Worm (Caenorhabditis elegans) whole organism, late embryonic: ENCODE measurements around the gene asna-1.

ENCODE experiments used
- C08G9.2 ChIP-seq: sonication (generic microtip); optimal IDR thresholded peaks from 2 replicates; lab custom pipeline; 2016; ENCODE audit warnings: mild to moderate bottlenecking, missing genetic modification characterization, moderate library complexity, missing compliant biosample characterization
- C38D4.7 ChIP-seq: fragments of 200-800 bp; sonication (Bioruptor generic); optimal IDR thresholded peaks from 2 replicates; lab custom pipeline; 2018; ENCODE audit warnings: mild to moderate bottlenecking, missing genetic modification characterization, moderate library complexity, missing compliant biosample characterization
- F13H6.1 ChIP-seq: sonication (generic microtip); optimal IDR thresholded peaks from 2 replicates; lab custom pipeline; 2016; ENCODE audit warnings: missing genetic modification characterization, missing compliant biosample characterization
- T23F11.4 ChIP-seq: fragments of 200-800 bp; sonication (Bioruptor generic); optimal IDR thresholded peaks from 2 replicates; lab custom pipeline; 2018; ENCODE audit warnings: mild to moderate bottlenecking, missing genetic modification characterization, missing compliant biosample characterization
- Y22D7AL.16 ChIP-seq: sonication (generic microtip); optimal IDR thresholded peaks from 2 replicates; lab custom pipeline; 2016; ENCODE audit warnings: missing genetic modification characterization, missing compliant biosample characterization
- ahr-1 ChIP-seq: sonication (generic microtip); optimal IDR thresholded peaks from 2 replicates; lab custom pipeline; 2016; ENCODE audit warnings: missing genetic modification characterization, missing compliant biosample characterization
- ama-1 ChIP-seq: fragments of 150-350 bp; optimal IDR thresholded peaks from 2 replicates; lab custom pipeline; 2014
- ceh-18 ChIP-seq: sonication (generic microtip); optimal IDR thresholded peaks from 2 replicates; lab custom pipeline; 2016; ENCODE audit warnings: missing genetic modification characterization, missing compliant biosample characterization
- ceh-2 ChIP-seq: sonication (generic microtip); optimal IDR thresholded peaks from 2 replicates; lab custom pipeline; 2016; ENCODE audit warnings: missing genotype, missing genetic modification characterization, missing compliant biosample characterization
- ceh-22 ChIP-seq: sonication (generic microtip); optimal IDR thresholded peaks from 2 replicates; lab custom pipeline; 2017; ENCODE audit warnings: missing biosample characterization, missing genetic modification characterization
- ceh-24 ChIP-seq: sonication (generic microtip); optimal IDR thresholded peaks from 2 replicates; lab custom pipeline; 2016; ENCODE audit warnings: mild to moderate bottlenecking, missing genetic modification characterization, missing compliant biosample characterization
- ceh-31 ChIP-seq: sonication (generic microtip); optimal IDR thresholded peaks from 2 replicates; lab custom pipeline; 2016; ENCODE audit warnings: missing genetic modification characterization, missing compliant biosample characterization
- ceh-48 ChIP-seq: sonication (generic microtip); optimal IDR thresholded peaks from 2 replicates; lab custom pipeline; 2016; ENCODE audit warnings: missing genetic modification characterization, inconsistent platforms, missing compliant biosample characterization
- ceh-6 ChIP-seq: fragments of 200-800 bp; sonication (Bioruptor generic); optimal IDR thresholded peaks from 2 replicates; lab custom pipeline; 2018; ENCODE audit warnings: mild to moderate bottlenecking, missing genetic modification characterization, missing compliant biosample characterization
- dmd-4 ChIP-seq: sonication (generic microtip); optimal IDR thresholded peaks from 2 replicates; lab custom pipeline; 2016; ENCODE audit warnings: borderline replicate concordance, missing genetic modification characterization, missing compliant biosample characterization
- dve-1 ChIP-seq: sonication (generic microtip); optimal IDR thresholded peaks from 2 replicates; lab custom pipeline; 2017; ENCODE audit warnings: antibody characterized with exemption, mild to moderate bottlenecking, missing genetic modification characterization, missing compliant biosample characterization
- elt-2 ChIP-seq: sonication (generic microtip); optimal IDR thresholded peaks from 2 replicates; lab custom pipeline; 2016; ENCODE audit warnings: missing genetic modification reagents, missing genetic modification characterization, missing compliant biosample characterization
- eyg-1 ChIP-seq: sonication (generic microtip); optimal IDR thresholded peaks from 2 replicates; lab custom pipeline; 2016; ENCODE audit warnings: missing genotype, missing genetic modification characterization, missing compliant biosample characterization
- fax-1 ChIP-seq: sonication (generic microtip); optimal IDR thresholded peaks from 2 replicates; lab custom pipeline; 2016; ENCODE audit warnings: missing genotype, missing genetic modification characterization, missing compliant biosample characterization
- fkh-10 ChIP-seq: fragments of 150-350 bp; optimal IDR thresholded peaks from 2 replicates; lab custom pipeline; 2014; ENCODE audit warnings: missing biosample characterization, missing genetic modification reagents, missing genetic modification characterization
- fkh-6 ChIP-seq: sonication (generic microtip); optimal IDR thresholded peaks from 2 replicates; lab custom pipeline; 2016; ENCODE audit warnings: missing genetic modification characterization, missing compliant biosample characterization
- hlh-15 ChIP-seq: sonication (generic microtip); optimal IDR thresholded peaks from 2 replicates; lab custom pipeline; 2016; ENCODE audit warnings: missing genetic modification characterization, missing compliant biosample characterization
- hlh-8 ChIP-seq: sonication (generic microtip); optimal IDR thresholded peaks from 2 replicates; lab custom pipeline; 2016; ENCODE audit warnings: missing genotype, missing genetic modification characterization, missing compliant biosample characterization
- lim-6 ChIP-seq: sonication (generic microtip); optimal IDR thresholded peaks from 2 replicates; lab custom pipeline; 2016; ENCODE audit warnings: missing genetic modification characterization, missing compliant biosample characterization
- lin-11 ChIP-seq: fragments of 200-800 bp; sonication (Bioruptor generic); optimal IDR thresholded peaks from 2 replicates; lab custom pipeline; 2018; ENCODE audit warnings: mild to moderate bottlenecking, missing genetic modification characterization, missing compliant biosample characterization
- madf-2 ChIP-seq: sonication (generic microtip); optimal IDR thresholded peaks from 2 replicates; lab custom pipeline; 2017; ENCODE audit warnings: missing genetic modification characterization, missing compliant biosample characterization
- nfya-1 ChIP-seq: sonication (generic microtip); optimal IDR thresholded peaks from 2 replicates; lab custom pipeline; 2017; ENCODE audit warnings: missing genetic modification characterization, mild to moderate bottlenecking, missing compliant biosample characterization, antibody characterized with exemption, moderate library complexity
- nhr-11 ChIP-seq: fragments of 150-350 bp; optimal IDR thresholded peaks from 2 replicates; lab custom pipeline; 2014; ENCODE audit warnings: missing biosample characterization, missing genetic modification characterization
- nhr-232 ChIP-seq: sonication (generic microtip); optimal IDR thresholded peaks from 2 replicates; lab custom pipeline; 2016; ENCODE audit warnings: missing genetic modification characterization, missing compliant biosample characterization
- npax-4 ChIP-seq: sonication (generic microtip); optimal IDR thresholded peaks from 2 replicates; lab custom pipeline; 2016; ENCODE audit warnings: missing genetic modification characterization, missing compliant biosample characterization
- pag-3 ChIP-seq: sonication (generic microtip); optimal IDR thresholded peaks from 2 replicates; lab custom pipeline; 2016; ENCODE audit warnings: missing compliant biosample characterization, missing genetic modification characterization, borderline replicate concordance
- pat-9 ChIP-seq: fragments of 200-800 bp; sonication (Bioruptor generic); optimal IDR thresholded peaks from 2 replicates; lab custom pipeline; 2018; ENCODE audit warnings: mild to moderate bottlenecking, missing genetic modification characterization, moderate library complexity, missing compliant biosample characterization
- pax-1 ChIP-seq: fragments of 150-350 bp; optimal IDR thresholded peaks from 2 replicates; lab custom pipeline; 2014; ENCODE audit warnings: missing biosample characterization, missing genetic modification characterization
- pha-2 ChIP-seq: sonication (generic microtip); optimal IDR thresholded peaks from 2 replicates; lab custom pipeline; 2017; ENCODE audit warnings: mild to moderate bottlenecking, missing genetic modification characterization, missing compliant biosample characterization
- pha-4 ChIP-seq: fragments of 150-350 bp; optimal IDR thresholded peaks from 2 replicates; lab custom pipeline; 2018; ENCODE audit warnings: missing biosample characterization, missing genetic modification reagents, missing genetic modification characterization
- pros-1 ChIP-seq: fragments of 150-350 bp; optimal IDR thresholded peaks from 2 replicates; lab custom pipeline; 2014; ENCODE audit warnings: missing biosample characterization, missing genetic modification reagents, missing genetic modification characterization
- sox-2 ChIP-seq: fragments of 200-800 bp; sonication (Bioruptor generic); IDR thresholded peaks from 2 replicates; pipeline ENCODE4 v1.3.6; 2022; ENCODE audit warnings: missing genetic modification reagents, missing genetic modification characterization, missing compliant biosample characterization
- syd-9 ChIP-seq: sonication (generic microtip); optimal IDR thresholded peaks from 2 replicates; lab custom pipeline; 2016; ENCODE audit warnings: mild to moderate bottlenecking, missing genetic modification characterization, moderate library complexity, missing compliant biosample characterization
- unc-42 ChIP-seq: sonication (generic microtip); optimal IDR thresholded peaks from 2 replicates; lab custom pipeline; 2016; ENCODE audit warnings: missing genotype, missing genetic modification characterization, missing compliant biosample characterization
- ztf-16 ChIP-seq: sonication (generic microtip); optimal IDR thresholded peaks from 2 replicates; lab custom pipeline; 2017; ENCODE audit warnings: missing genetic modification characterization, missing compliant biosample characterization

The asna-1 gene

DNA sequence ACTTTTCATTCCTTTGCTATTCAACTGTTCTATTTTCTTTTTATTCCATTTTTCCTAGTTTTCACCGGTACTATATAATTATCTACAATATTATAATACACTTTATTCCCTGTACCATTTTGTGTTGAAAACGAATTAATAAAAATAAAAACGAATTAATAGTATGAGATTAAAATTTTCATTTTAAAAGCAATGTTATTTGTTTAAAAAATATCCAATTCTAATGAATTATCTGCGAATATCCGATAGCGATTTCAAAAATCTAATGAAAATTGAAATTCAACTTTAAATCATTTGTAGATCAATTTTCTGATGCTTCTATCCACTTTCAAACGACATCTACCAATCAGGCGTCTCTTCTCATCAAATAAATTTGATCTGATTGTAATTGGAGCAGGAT is 18.6 kb downstream of the asna-1 start, which contains the start of gene trxr-2:
TSS of gene trxr-2 (plus strand) at position 301 of the 400 bp plus-strand sequence.
- TF ChIP-seq ceh-22 (tag; lab: Kevin White, UChicago) (no peak), unc-42 (tag; lab: Kevin White, UChicago) (no peak)

DNA sequence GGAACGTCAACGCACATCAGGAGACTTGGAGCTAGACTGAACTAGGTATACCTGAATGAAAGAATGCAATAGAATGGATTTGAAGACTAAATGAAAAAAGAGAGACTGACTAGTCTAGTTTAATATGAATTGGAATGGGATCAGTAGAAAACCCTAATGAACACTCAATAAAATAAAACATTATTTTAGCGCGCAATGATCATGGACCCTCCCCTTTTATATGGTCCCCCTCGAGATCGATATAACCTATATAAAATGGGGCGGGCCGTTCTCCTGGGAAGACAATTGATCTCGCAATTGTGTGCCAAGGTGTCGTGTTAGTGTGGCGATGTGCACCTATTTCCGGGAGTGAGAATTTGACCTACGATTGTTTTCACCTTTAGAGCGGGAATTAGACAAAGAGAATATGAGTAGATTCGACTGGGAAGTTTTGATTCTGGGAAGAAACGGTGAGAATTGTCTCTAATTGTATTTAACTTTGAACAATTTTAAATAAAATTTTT is 23.0 kb downstream of the asna-1 start, which contains the start of gene cdc-25.3:
TSS of gene cdc-25.3 (minus strand) at position 51 of the 503 bp plus-strand sequence.
- no peak for TF ChIP-seq T23F11.4 (GFP tag; lab: Kevin White, UChicago)

DNA sequence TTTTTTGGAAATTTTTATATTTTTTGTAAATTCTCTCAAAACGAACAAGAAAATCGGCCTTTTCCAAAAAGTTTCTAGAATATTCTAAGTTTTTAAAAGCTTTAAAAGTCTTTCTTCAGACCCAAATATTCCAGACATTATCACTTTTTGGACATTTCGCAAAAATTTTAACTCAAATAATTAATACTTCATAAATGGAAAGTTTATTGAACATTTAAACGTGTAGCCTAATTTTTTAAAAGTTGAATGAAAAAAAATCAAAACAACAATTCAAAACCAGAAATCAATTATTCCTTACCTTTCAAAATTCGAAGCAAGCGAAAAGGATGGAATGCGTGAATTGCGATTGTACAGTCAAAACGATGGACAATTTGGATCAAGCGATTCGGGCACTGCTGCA is 24.9 kb downstream of the asna-1 start, which contains the start of gene ZK637.15:
TSS of gene ZK637.15 (plus strand) at position 301 of the 400 bp plus-strand sequence.
- TF ChIP-seq npax-4 (tag; lab: Kevin White, UChicago) (no peak), madf-2 (tag; lab: Kevin White, UChicago) (no peak), pha-4 (no peak), pros-1 (tag; lab: Kevin White, UChicago) (no peak), ceh-18 (tag; lab: Kevin White, UChicago) (no peak), sox-2 (GFP tag; lab: Robert Waterston, UW) (no peak), pha-2 (no peak), lin-11 (tag; lab: Kevin White, UChicago) (no peak), ceh-24 (tag; lab: Kevin White, UChicago) (no peak), fkh-6 (tag; lab: Kevin White, UChicago) (no peak), C38D4.7 (no peak), nfya-1 (tag; lab: Kevin White, UChicago) (no peak), pat-9 (tag; lab: Kevin White, UChicago) (no peak), pag-3 (tag; lab: Kevin White, UChicago) (no peak), unc-42 (tag; lab: Kevin White, UChicago) (no peak), nhr-11 (no peak), pax-1 (tag; lab: Kevin White, UChicago) (no peak), ahr-1 (tag; lab: Kevin White, UChicago) (no peak), hlh-15 (tag; lab: Kevin White, UChicago) (no peak)

DNA sequence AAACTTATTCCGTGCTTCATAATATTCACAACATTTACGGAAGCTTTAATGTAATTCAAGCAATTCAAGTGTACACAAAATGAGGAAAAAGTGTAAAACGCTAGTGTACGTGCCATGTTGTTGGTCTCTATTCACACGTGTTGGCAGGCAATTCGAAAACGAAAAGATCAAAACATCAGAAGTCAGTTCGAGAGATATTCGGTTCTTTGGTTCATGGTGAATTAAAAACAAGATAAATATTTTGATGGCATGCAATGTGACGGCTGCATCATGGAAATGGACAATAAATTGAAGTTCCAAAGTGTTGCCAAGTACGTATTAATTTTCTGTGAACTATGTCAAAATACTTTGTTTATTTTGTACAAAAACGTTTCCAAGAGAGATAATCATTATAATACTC is 27.2 kb downstream of the asna-1 start:
- TF ChIP-seq F13H6.1 (tag; lab: Kevin White, UChicago) (no peak), C08G9.2 (tag; lab: Kevin White, UChicago) (no peak), ama-1 (lab: Kevin White, UChicago) (peak; percentile 22), pha-4 (no peak), ceh-2 (tag; lab: Kevin White, UChicago) (no peak), ztf-16 (no peak), npax-4 (tag; lab: Kevin White, UChicago) (no peak), nhr-232 (no peak), nhr-11 (no peak), hlh-8 (tag; lab: Kevin White, UChicago) (no peak), syd-9 (tag; lab: Kevin White, UChicago) (no peak), dve-1 (tag; lab: Kevin White, UChicago) (no peak), elt-2 (tag; lab: Kevin White, UChicago) (no peak), fax-1 (tag; lab: Kevin White, UChicago) (no peak), ceh-6 (GFP tag; lab: Kevin White, UChicago) (no peak), ceh-48 (tag; lab: Kevin White, UChicago) (no peak), nfya-1 (tag; lab: Kevin White, UChicago) (peak; percentile 34), lim-6 (no peak), fkh-10 (GFP tag; lab: Kevin White, UChicago) (no peak), dmd-4 (tag; lab: Kevin White, UChicago) (no peak), eyg-1 (no peak), fkh-6 (tag; lab: Kevin White, UChicago) (no peak), ceh-18 (tag; lab: Kevin White, UChicago) (peak; percentile 7), unc-42 (tag; lab: Kevin White, UChicago) (no peak), ceh-31 (no peak), pros-1 (tag; lab: Kevin White, UChicago) (no peak), Y22D7AL.16 (tag; lab: Kevin White, UChicago) (no peak)
